Worm (Caenorhabditis elegans): Measurements from ENCODE around the gene nhr-199.

- TF ChIP-seq nhr-237 (tag; optimal IDR thresholded peaks at IDR 0.05) (no peak), lsy-2 (tag; optimal IDR thresholded peaks at IDR 0.05) (no peak), unc-39 (tag; optimal IDR thresholded peaks at IDR 0.05) (no peak)
Measured at ce11 chrV:15741851-15742250, 42.2 kb upstream of the nhr-199 start, which contains the start of gene str-18.

All from whole organism, mixed stage, embryonic.